Fruit fly (Drosophila melanogaster) whole organism, embryonic: ENCODE measurements around the gene RapGAP1.

Experiments
- CG10147 ChIP-seq: fragments of 200-800 bp; sonication (Bioruptor generic); optimal IDR thresholded peaks from 2 replicates; lab custom pipeline; 2019; ENCODE audit warnings: missing biosample characterization, mild to moderate bottlenecking, missing genetic modification characterization, moderate library complexity
- CG12391 ChIP-seq: fragments of 200-800 bp; sonication (Bioruptor generic); optimal IDR thresholded peaks from 3 replicates; lab custom pipeline; 2018; ENCODE audit warnings: missing biosample characterization, mild to moderate bottlenecking, missing genetic modification characterization, moderate library complexity
- CG13624 ChIP-seq: fragments of 200-800 bp; sonication (Bioruptor generic); optimal IDR thresholded peaks from 2 replicates; lab custom pipeline; 2016; ENCODE audit warnings: missing biosample characterization, missing genetic modification characterization
- CG14667 ChIP-seq: fragments of 200-800 bp; sonication (Bioruptor generic); IDR thresholded peaks from 2 replicates; pipeline ENCODE4 v1.3.6; 2022; ENCODE audit warnings: missing biosample characterization, missing genetic modification characterization
- CG17328 ChIP-seq: fragments of 200-800 bp; sonication (Bioruptor generic); IDR thresholded peaks from 2 replicates; pipeline ENCODE4 v1.3.6; 2022; ENCODE audit warnings: missing biosample characterization, missing genetic modification characterization
- CG17912 ChIP-seq: fragments of 200-800 bp; sonication (Bioruptor generic); optimal IDR thresholded peaks from 2 replicates; lab custom pipeline; 2018; ENCODE audit warnings: missing biosample characterization, mild to moderate bottlenecking, missing genetic modification characterization
- CG1832 ChIP-seq: fragments of 200-800 bp; sonication (Bioruptor generic); optimal IDR thresholded peaks from 2 replicates; lab custom pipeline; 2017; ENCODE audit warnings: missing biosample characterization, mild to moderate bottlenecking, missing genetic modification characterization, inconsistent platforms
- CG2202 ChIP-seq: fragments of 200-800 bp; sonication (Bioruptor generic); optimal IDR thresholded peaks from 2 replicates; lab custom pipeline; 2018; ENCODE audit warnings: missing biosample characterization, mild to moderate bottlenecking, missing genetic modification characterization
- CG2712 ChIP-seq: fragments of 200-800 bp; optimal IDR thresholded peaks from 3 replicates; lab custom pipeline; 2019; ENCODE audit warnings: missing biosample characterization, mild to moderate bottlenecking, missing genetic modification characterization, moderate library complexity
- CG3163 ChIP-seq: fragments of 200-800 bp; sonication (Bioruptor generic); optimal IDR thresholded peaks from 3 replicates; lab custom pipeline; 2016; ENCODE audit warnings: missing biosample characterization, missing genetic modification characterization
- CG3407 ChIP-seq: fragments of 200-800 bp; sonication (Bioruptor generic); optimal IDR thresholded peaks from 2 replicates; lab custom pipeline; 2018; ENCODE audit warnings: missing biosample characterization, mild to moderate bottlenecking, missing genetic modification characterization
- CG34376 ChIP-seq: fragments of 200-800 bp; sonication (Bioruptor generic); optimal IDR thresholded peaks from 2 replicates; lab custom pipeline; 2018; ENCODE audit warnings: missing biosample characterization, mild to moderate bottlenecking, missing genetic modification characterization
- CG34422 ChIP-seq: fragments of 200-800 bp; sonication (Bioruptor generic); IDR thresholded peaks from 3 replicates; pipeline ENCODE4 v1.3.6; 2022; ENCODE audit warnings: missing biosample characterization, missing genetic modification characterization
- CG4707 ChIP-seq: fragments of 200-800 bp; sonication (Bioruptor generic); optimal IDR thresholded peaks from 2 replicates; lab custom pipeline; 2018; ENCODE audit warnings: missing biosample characterization, mild to moderate bottlenecking, missing genetic modification characterization, moderate library complexity
- CG4820 ChIP-seq: fragments of 200-800 bp; sonication (Bioruptor generic); optimal IDR thresholded peaks from 3 replicates; lab custom pipeline; 2016; ENCODE audit warnings: missing biosample characterization, missing genetic modification characterization
- CG6254 ChIP-seq: fragments of 200-800 bp; sonication (Bioruptor generic); optimal IDR thresholded peaks from 3 replicates; lab custom pipeline; 2017; ENCODE audit warnings: mild to moderate bottlenecking, missing biosample characterization, missing genetic modification reagents, missing genetic modification characterization
- CG6683 ChIP-seq: fragments of 200-800 bp; sonication (Bioruptor generic); optimal IDR thresholded peaks from 2 replicates; lab custom pipeline; 2017; ENCODE audit warnings: missing biosample characterization, mild to moderate bottlenecking, missing genetic modification characterization, missing genetic modification reagents
- CG6689 ChIP-seq: fragments of 200-800 bp; sonication (Bioruptor generic); IDR thresholded peaks from 2 replicates; pipeline ENCODE4 v1.3.6; 2022; ENCODE audit warnings: missing biosample characterization, missing genetic modification characterization
- CG7556 ChIP-seq: fragments of 200-800 bp; sonication (Bioruptor generic); optimal IDR thresholded peaks from 2 replicates; lab custom pipeline; 2017; ENCODE audit warnings: missing biosample characterization, mild to moderate bottlenecking, missing genetic modification characterization
- CG8765 ChIP-seq: fragments of 200-800 bp; sonication (Bioruptor generic); IDR thresholded peaks from 2 replicates; pipeline ENCODE4 v1.3.6; 2022; ENCODE audit warnings: missing biosample characterization, missing genetic modification characterization
- Deaf1 ChIP-seq: fragments of 200-800 bp; optimal IDR thresholded peaks from 3 replicates; lab custom pipeline; 2019; ENCODE audit warnings: missing biosample characterization, mild to moderate bottlenecking, missing genetic modification characterization, moderate library complexity
- Doc2 ChIP-seq: fragments of 200-800 bp; sonication (Bioruptor generic); IDR thresholded peaks from 2 replicates; pipeline ENCODE4 v1.3.6; 2022; ENCODE audit warnings: missing biosample characterization, missing genetic modification characterization
- Drgx ChIP-seq: fragments of 200-800 bp; sonication (Bioruptor generic); IDR thresholded peaks from 2 replicates; pipeline ENCODE4 v1.3.6; 2022; ENCODE audit warnings: missing biosample characterization, missing genetic modification characterization
- Fer3 ChIP-seq: fragments of 200-800 bp; sonication (Bioruptor generic); optimal IDR thresholded peaks from 2 replicates; lab custom pipeline; 2018; ENCODE audit warnings: missing biosample characterization, mild to moderate bottlenecking, missing genetic modification characterization, moderate library complexity
- Hmr ChIP-seq: fragments of 200-800 bp; sonication (Bioruptor generic); optimal IDR thresholded peaks from 3 replicates; lab custom pipeline; 2017; ENCODE audit warnings: mild to moderate bottlenecking, missing biosample characterization, missing genetic modification reagents, missing genetic modification characterization
- Hr78 ChIP-seq, 2 experiments: fragments of 200-800 bp in 1 of 2; fragments of >200 bp in 1 of 2; sonication (Bioruptor generic) in 1 of 2; optimal IDR thresholded peaks; 2 replicates each; lab custom pipeline; 2017 to 2019; ENCODE audit warnings: missing biosample characterization in 2 of 2, missing genetic modification characterization in 2 of 2, mild to moderate bottlenecking in 1 of 2, moderate library complexity in 1 of 2
- Kr ChIP-seq: fragments of 200-800 bp; sonication (Bioruptor generic); optimal IDR thresholded peaks from 2 replicates; lab custom pipeline; 2017; ENCODE audit warnings: missing biosample characterization, mild to moderate bottlenecking, missing genetic modification characterization
- Nf-YB ChIP-seq: fragments of 200-800 bp; sonication (Bioruptor generic); optimal IDR thresholded peaks from 3 replicates; lab custom pipeline; 2019; ENCODE audit warnings: missing biosample characterization, mild to moderate bottlenecking, missing genetic modification characterization, moderate library complexity
- Pdp1 ChIP-seq, 2 experiments: fragments of 200-800 bp; sonication (Bioruptor generic); optimal IDR thresholded peaks; 3 replicates each; lab custom pipeline; 2016; ENCODE audit warnings: missing biosample characterization in 2 of 2, missing genetic modification characterization in 2 of 2, mild to moderate bottlenecking in 1 of 2, moderate library complexity in 1 of 2
- bcd ChIP-seq: fragments of 200-800 bp; sonication (Bioruptor generic); optimal IDR thresholded peaks from 2 replicates; lab custom pipeline; 2017; ENCODE audit warnings: missing biosample characterization, mild to moderate bottlenecking, missing genetic modification characterization
- caup ChIP-seq: fragments of 200-800 bp; sonication (Bioruptor generic); optimal IDR thresholded peaks from 3 replicates; lab custom pipeline; 2017; ENCODE audit warnings: missing biosample characterization, mild to moderate bottlenecking, missing genetic modification characterization, moderate library complexity; ENCODE audit not compliant: severe bottlenecking
- cg ChIP-seq: fragments of 200-800 bp; sonication (Bioruptor generic); optimal IDR thresholded peaks from 3 replicates; lab custom pipeline; 2019; ENCODE audit warnings: missing biosample characterization, mild to moderate bottlenecking, missing genetic modification characterization, moderate library complexity
- fd3F ChIP-seq: fragments of 200-800 bp; sonication (Bioruptor generic); optimal IDR thresholded peaks from 2 replicates; lab custom pipeline; 2018; ENCODE audit warnings: missing biosample characterization, mild to moderate bottlenecking, missing genetic modification characterization, moderate library complexity
- fd96Cb ChIP-seq: fragments of 200-800 bp; sonication (Bioruptor generic); optimal IDR thresholded peaks from 2 replicates; lab custom pipeline; 2018; ENCODE audit warnings: missing biosample characterization, mild to moderate bottlenecking, missing genetic modification characterization, moderate library complexity
- gcm ChIP-seq: fragments of 200-800 bp; sonication (Bioruptor generic); optimal IDR thresholded peaks from 2 replicates; lab custom pipeline; 2019; ENCODE audit warnings: missing biosample characterization, mild to moderate bottlenecking, missing genetic modification characterization, moderate library complexity
- gem ChIP-seq: fragments of 200-800 bp; sonication (Bioruptor generic); optimal IDR thresholded peaks from 2 replicates; lab custom pipeline; 2019; ENCODE audit warnings: missing biosample characterization, mild to moderate bottlenecking, missing genetic modification characterization, moderate library complexity
- lola ChIP-seq, 3 experiments: fragments of >200 bp in 2 of 3; fragments of 200-800 bp in 1 of 3; sonication (Bioruptor generic) in 1 of 3; optimal IDR thresholded peaks; 2 replicates each; lab custom pipeline; 2017 to 2019; ENCODE audit warnings: missing biosample characterization in 3 of 3, missing genetic modification characterization in 3 of 3, mild to moderate bottlenecking in 1 of 3, moderate library complexity in 1 of 3
- oc ChIP-seq: fragments of 200-800 bp; sonication (Bioruptor generic); optimal IDR thresholded peaks from 2 replicates; lab custom pipeline; 2018; ENCODE audit warnings: missing biosample characterization, mild to moderate bottlenecking, missing genetic modification characterization, moderate library complexity
- pan ChIP-seq, 4 experiments: fragments of >200 bp in 3 of 4; fragments of 200-800 bp in 1 of 4; sonication (Bioruptor generic) in 1 of 4; optimal IDR thresholded peaks in 3 of 4; IDR thresholded peaks in 1 of 4; 2 replicates each; pipeline versions ENCODE4 v1.3.6 to Lab custom; 2017 to 2022; ENCODE audit warnings: missing biosample characterization in 2 of 4, missing genetic modification characterization in 2 of 4, mixed read lengths in 1 of 4
- pita ChIP-seq: fragments of 200-800 bp; sonication (Bioruptor generic); optimal IDR thresholded peaks from 2 replicates; lab custom pipeline; 2017; ENCODE audit warnings: missing biosample characterization, mild to moderate bottlenecking, missing genetic modification characterization
- seq ChIP-seq: fragments of 200-800 bp; sonication (Bioruptor generic); IDR thresholded peaks from 2 replicates; pipeline ENCODE4 v1.3.6; 2022; ENCODE audit warnings: missing biosample characterization, missing genetic modification characterization
- tgo ChIP-seq: fragments of 200-800 bp; sonication (Bioruptor generic); IDR thresholded peaks from 3 replicates; pipeline ENCODE4 v1.3.6; 2022; ENCODE audit warnings: missing biosample characterization, missing genetic modification characterization
- tio ChIP-seq: fragments of 200-800 bp; sonication (Bioruptor generic); optimal IDR thresholded peaks from 2 replicates; lab custom pipeline; 2017; ENCODE audit warnings: missing biosample characterization, missing genetic modification characterization, inconsistent platforms
- unpg ChIP-seq: fragments of 200-800 bp; sonication (Bioruptor generic); optimal IDR thresholded peaks from 3 replicates; lab custom pipeline; 2018; ENCODE audit warnings: missing biosample characterization, mild to moderate bottlenecking, missing genetic modification characterization, moderate library complexity
- vvl ChIP-seq: fragments of 200-800 bp; sonication (Bioruptor generic); IDR thresholded peaks from 2 replicates; pipeline ENCODE4 v1.3.6; 2022; ENCODE audit warnings: missing biosample characterization, missing genetic modification characterization
- wor ChIP-seq: fragments of 200-800 bp; sonication (Bioruptor generic); IDR thresholded peaks from 2 replicates; pipeline ENCODE4 v1.3.6; 2022; ENCODE audit warnings: missing biosample characterization, missing genetic modification characterization
- zfh1 ChIP-seq: fragments of 200-800 bp; sonication (Bioruptor generic); IDR thresholded peaks from 3 replicates; pipeline ENCODE4 v1.3.6; 2022; ENCODE audit warnings: missing biosample characterization, missing genetic modification characterization

RapGAP1 gene

dm6 chr2L:7546824-7547466 is 31.8 kb downstream of the RapGAP1 start (continued):
- TF ChIP-seq CG17912 (GFP tag; lab: Kevin White, UChicago) = no peak
- no peak for TF ChIP-seq CG1832 (GFP tag; lab: Kevin White, UChicago)
- peak; percentile 58 for TF ChIP-seq Fer3 (tag; lab: Kevin White, UChicago)
- TF ChIP-seq wor (GFP tag; lab: Robert Waterston, UW) = 0 out of 2 replicates have a peak, but pooled peaks have one; percentile 25
- no peak for TF ChIP-seq Hr78 (GFP tag; optimal IDR thresholded peaks at IDR 0.05; lab: Kevin White, UChicago)
- peak; percentile 34 for TF ChIP-seq CG2202 (tag; lab: Kevin White, UChicago)
- TF ChIP-seq Doc2 (GFP tag; lab: Robert Waterston, UW) = no peak
- peak; percentile 62; the same call in 1 of the 3 replicates for TF ChIP-seq zfh1
- peak; percentile 70 for TF ChIP-seq CG7556 (GFP tag; lab: Kevin White, UChicago)
- TF ChIP-seq seq (GFP tag; lab: Robert Waterston, UW) = peak; percentile 25; the same call in 1 of the 2 replicates
- peak; percentile 28 for TF ChIP-seq CG4820 (GFP tag; lab: Kevin White, UChicago)
- TF ChIP-seq unpg (GFP tag; lab: Kevin White, UChicago) = peak; percentile 73
- TF ChIP-seq tio = peak; percentile 25
- TF ChIP-seq CG3407 (GFP tag; lab: Kevin White, UChicago) = peak; percentile 42
- peak; percentile 77; the same call in 1 of the 2 replicates for TF ChIP-seq CG17328 (GFP tag; lab: Robert Waterston, UW)
- peak; percentile 43; the same call in 1 of the 2 replicates for TF ChIP-seq CG6689 (GFP tag; lab: Robert Waterston, UW)
- peak; percentile 81 for TF ChIP-seq CG2712 (tag; lab: Kevin White, UChicago)
- peak; percentile 68 for TF ChIP-seq Drgx (GFP tag; lab: Robert Waterston, UW)
- peak; percentile 16 for TF ChIP-seq CG6683 (GFP tag; lab: Kevin White, UChicago)
- TF ChIP-seq gem = peak; percentile 80
- TF ChIP-seq CG34376 (GFP tag; lab: Kevin White, UChicago) = no peak
- peak; percentile 46 for TF ChIP-seq CG10147 (GFP tag; lab: Kevin White, UChicago)
- TF ChIP-seq CG6254 (GFP tag; lab: Kevin White, UChicago) = peak; percentile 45
- peak; percentile 19 for TF ChIP-seq bcd
- peak; percentile 50 for TF ChIP-seq Hmr
- TF ChIP-seq vvl (GFP tag; lab: Robert Waterston, UW) = peak; percentile 81
- TF ChIP-seq pita = no peak
- TF ChIP-seq CG3163 (GFP tag; lab: Kevin White, UChicago) = no peak
- peak; percentile 8 for TF ChIP-seq fd3F (GFP tag; lab: Kevin White, UChicago)
- TF ChIP-seq CG12391 (tag; lab: Kevin White, UChicago) = peak; percentile 76
- TF ChIP-seq fd96Cb (tag; lab: Kevin White, UChicago) = peak; percentile 46
- peak; percentile 69 for TF ChIP-seq tgo (GFP tag; lab: Robert Waterston, UW)
- no peak for TF ChIP-seq pan (optimal IDR thresholded peaks at IDR 0.05; lab: Kevin White, UChicago)
- TF ChIP-seq pan (GFP tag; optimal IDR thresholded peaks at IDR 0.05 in 1 of 2, IDR thresholded peaks at IDR 0.05 in 1 of 2) = peak in 1 of 2 experiments; percentile 66
- peak in 1 of 3 experiments; percentile 49 for TF ChIP-seq lola (GFP tag; optimal IDR thresholded peaks at IDR 0.05; lab: Kevin White, UChicago)
- TF ChIP-seq CG13624 (GFP tag; lab: Kevin White, UChicago) = no peak
- TF ChIP-seq CG34422 = 0 out of 3 replicates have a peak, but pooled peaks have one; percentile 43
- TF ChIP-seq CG4707 (GFP tag; lab: Kevin White, UChicago) = peak; percentile 30
- peak; percentile 12 for TF ChIP-seq Kr (GFP tag; lab: Kevin White, UChicago)
- peak; percentile 70 for TF ChIP-seq oc
- TF ChIP-seq cg = no peak
- no peak for TF ChIP-seq CG8765 (GFP tag; lab: Robert Waterston, UW)
- peak; percentile 59 for TF ChIP-seq gcm (GFP tag; lab: Kevin White, UChicago)
- TF ChIP-seq Pdp1 (GFP tag; optimal IDR thresholded peaks at IDR 0.05; lab: Kevin White, UChicago) = no peak
- TF ChIP-seq Nf-YB (GFP tag; lab: Kevin White, UChicago) = peak; percentile 33
- TF ChIP-seq caup (GFP tag; lab: Kevin White, UChicago) = peak; percentile 41
- 0 out of 2 replicates have a peak, but pooled peaks have one; percentile 21 for TF ChIP-seq CG14667
- peak; percentile 45 for TF ChIP-seq Deaf1 (tag; lab: Kevin White, UChicago)
